Worm (Caenorhabditis elegans) whole organism, L3 larva: ENCODE data around the gene syx-2.

ENCODE experiments used
- R02D3.7 ChIP-seq: fragments of 150-350 bp; optimal IDR thresholded peaks from 2 replicates; lab custom pipeline; 2014; ENCODE audit warnings: missing biosample characterization, missing genetic modification characterization
- ZK546.5 ChIP-seq: sonication (generic microtip); optimal IDR thresholded peaks from 2 replicates; lab custom pipeline; 2017; ENCODE audit warnings: missing biosample characterization, missing genetic modification characterization
- aly-2 ChIP-seq: fragments of 150-350 bp; optimal IDR thresholded peaks from 2 replicates; lab custom pipeline; 2014; ENCODE audit warnings: missing biosample characterization, missing genetic modification characterization
- ama-1 ChIP-seq: fragments of 150-350 bp; optimal IDR thresholded peaks from 2 replicates; lab custom pipeline; 2018
- ceh-16 ChIP-seq: sonication (generic microtip); optimal IDR thresholded peaks from 2 replicates; lab custom pipeline; 2017; ENCODE audit warnings: missing biosample characterization, missing genetic modification characterization
- ceh-28 ChIP-seq: fragments of 150-350 bp; optimal IDR thresholded peaks from 2 replicates; lab custom pipeline; 2014; ENCODE audit warnings: missing biosample characterization, missing genetic modification reagents, missing genetic modification characterization
- ceh-82 ChIP-seq: fragments of 150-350 bp; optimal IDR thresholded peaks from 2 replicates; lab custom pipeline; 2014; ENCODE audit warnings: missing biosample characterization, missing genetic modification characterization
- ceh-9 ChIP-seq: sonication (generic microtip); optimal IDR thresholded peaks from 2 replicates; lab custom pipeline; 2018; ENCODE audit warnings: missing biosample characterization, missing genetic modification characterization
- egl-27 ChIP-seq: sonication (generic microtip); optimal IDR thresholded peaks from 4 replicates; lab custom pipeline; 2017; ENCODE audit warnings: missing biosample characterization, missing genetic modification reagents, missing genetic modification characterization
- egl-5 ChIP-seq: fragments of 150-350 bp; optimal IDR thresholded peaks from 2 replicates; lab custom pipeline; 2017; ENCODE audit warnings: missing biosample characterization, missing genetic modification reagents, missing genetic modification characterization, inconsistent platforms
- elt-2 ChIP-seq: sonication (generic microtip); optimal IDR thresholded peaks from 2 replicates; lab custom pipeline; 2016; ENCODE audit warnings: missing genetic modification reagents, mild to moderate bottlenecking, missing genetic modification characterization, missing compliant biosample characterization
- elt-3 ChIP-seq, 3 experiments: fragments of 150-350 bp in 1 of 3; sonication (generic microtip) in 2 of 3; optimal IDR thresholded peaks; 2 replicates in 2 of 3; 4 replicates in 1 of 3; lab custom pipeline; 2014 to 2017; ENCODE audit warnings: missing biosample characterization in 3 of 3, missing genetic modification characterization in 3 of 3
- eor-1 ChIP-seq, 2 experiments: fragments of 150-350 bp; optimal IDR thresholded peaks; 2 replicates each; lab custom pipeline; 2014 to 2018; ENCODE audit warnings: missing biosample characterization in 2 of 2, missing genetic modification characterization in 2 of 2
- fkh-10 ChIP-seq: sonication (generic microtip); optimal IDR thresholded peaks from 2 replicates; lab custom pipeline; 2017; ENCODE audit warnings: missing biosample characterization, missing genetic modification reagents, missing genetic modification characterization
- fkh-2 ChIP-seq: fragments of 150-350 bp; optimal IDR thresholded peaks from 2 replicates; lab custom pipeline; 2014; ENCODE audit warnings: missing biosample characterization, missing genetic modification reagents, missing genetic modification characterization
- hmg-11 ChIP-seq: sonication (generic microtip); optimal IDR thresholded peaks from 2 replicates; lab custom pipeline; 2016; ENCODE audit warnings: missing genetic modification characterization, missing compliant biosample characterization
- jun-1 ChIP-seq: fragments of 150-350 bp; optimal IDR thresholded peaks from 2 replicates; lab custom pipeline; 2014; ENCODE audit warnings: missing biosample characterization, missing genetic modification reagents, missing genetic modification characterization
- lin-15B ChIP-seq: fragments of 150-350 bp; optimal IDR thresholded peaks from 2 replicates; lab custom pipeline; 2014; ENCODE audit warnings: missing biosample characterization, missing genetic modification characterization
- lin-39 ChIP-seq: fragments of 150-350 bp; optimal IDR thresholded peaks from 2 replicates; lab custom pipeline; 2018; ENCODE audit warnings: missing biosample characterization, missing genetic modification reagents, missing genetic modification characterization
- lsy-12 ChIP-seq: sonication (generic microtip); optimal IDR thresholded peaks from 2 replicates; lab custom pipeline; 2016; ENCODE audit warnings: mild to moderate bottlenecking, missing genetic modification characterization, missing compliant biosample characterization
- mdl-1 ChIP-seq: fragments of 150-350 bp; optimal IDR thresholded peaks from 2 replicates; lab custom pipeline; 2014; ENCODE audit warnings: missing biosample characterization, missing genetic modification characterization
- mml-1 ChIP-seq: fragments of 150-350 bp; sonication (generic microtip); optimal IDR thresholded peaks from 3 replicates; lab custom pipeline; 2014; ENCODE audit warnings: missing biosample characterization, missing genetic modification characterization
- nfya-1 ChIP-seq: sonication (generic microtip); optimal IDR thresholded peaks from 2 replicates; lab custom pipeline; 2017; ENCODE audit warnings: missing genetic modification characterization, mild to moderate bottlenecking, missing compliant biosample characterization, antibody characterized with exemption, moderate library complexity; ENCODE audit not compliant: insufficient read depth
- nhr-23 ChIP-seq: fragments of 150-350 bp; optimal IDR thresholded peaks from 2 replicates; lab custom pipeline; 2014; ENCODE audit warnings: missing biosample characterization, missing genetic modification reagents, missing genetic modification characterization
- nhr-237 ChIP-seq: fragments of 150-350 bp; optimal IDR thresholded peaks from 2 replicates; lab custom pipeline; 2014; ENCODE audit warnings: missing biosample characterization, missing genetic modification characterization
- nhr-25 ChIP-seq: sonication (generic microtip); optimal IDR thresholded peaks from 2 replicates; lab custom pipeline; 2017; ENCODE audit warnings: missing biosample characterization, missing genetic modification characterization
- nhr-43 ChIP-seq: sonication (generic microtip); optimal IDR thresholded peaks from 2 replicates; lab custom pipeline; 2016; ENCODE audit warnings: mild to moderate bottlenecking, missing genetic modification characterization, missing compliant biosample characterization; ENCODE audit not compliant: poor library complexity, severe bottlenecking
- nhr-67 ChIP-seq: fragments of 150-350 bp; optimal IDR thresholded peaks from 2 replicates; lab custom pipeline; 2014; ENCODE audit warnings: missing biosample characterization, missing genetic modification characterization
- nhr-76 ChIP-seq: fragments of 150-350 bp; sonication (generic microtip); optimal IDR thresholded peaks from 5 replicates; lab custom pipeline; 2014; ENCODE audit warnings: missing biosample characterization, missing genetic modification characterization
- nhr-77 ChIP-seq: fragments of 150-350 bp; optimal IDR thresholded peaks from 2 replicates; lab custom pipeline; 2014; ENCODE audit warnings: missing biosample characterization, missing genetic modification characterization
- pha-4 ChIP-seq: fragments of 150-350 bp; optimal IDR thresholded peaks from 2 replicates; lab custom pipeline; 2014; ENCODE audit warnings: missing biosample characterization, missing genetic modification reagents, missing genetic modification characterization
- pqm-1 ChIP-seq: fragments of 150-350 bp; optimal IDR thresholded peaks from 2 replicates; lab custom pipeline; 2017; ENCODE audit warnings: missing biosample characterization, missing genetic modification characterization, inconsistent platforms
- skn-1 ChIP-seq: fragments of 150-350 bp; optimal IDR thresholded peaks from 2 replicates; lab custom pipeline; 2014; ENCODE audit warnings: missing biosample characterization, missing genetic modification characterization
- unc-39 ChIP-seq: sonication (generic microtip); optimal IDR thresholded peaks from 4 replicates; lab custom pipeline; 2017; ENCODE audit warnings: missing biosample characterization, missing genetic modification characterization
- ztf-11 ChIP-seq: fragments of 150-350 bp; optimal IDR thresholded peaks from 2 replicates; lab custom pipeline; 2014; ENCODE audit warnings: missing biosample characterization, missing genetic modification characterization
- ztf-4 ChIP-seq: fragments of 150-350 bp; optimal IDR thresholded peaks from 2 replicates; lab custom pipeline; 2014; ENCODE audit warnings: missing biosample characterization, missing genetic modification characterization

syx-2 gene

DNA sequence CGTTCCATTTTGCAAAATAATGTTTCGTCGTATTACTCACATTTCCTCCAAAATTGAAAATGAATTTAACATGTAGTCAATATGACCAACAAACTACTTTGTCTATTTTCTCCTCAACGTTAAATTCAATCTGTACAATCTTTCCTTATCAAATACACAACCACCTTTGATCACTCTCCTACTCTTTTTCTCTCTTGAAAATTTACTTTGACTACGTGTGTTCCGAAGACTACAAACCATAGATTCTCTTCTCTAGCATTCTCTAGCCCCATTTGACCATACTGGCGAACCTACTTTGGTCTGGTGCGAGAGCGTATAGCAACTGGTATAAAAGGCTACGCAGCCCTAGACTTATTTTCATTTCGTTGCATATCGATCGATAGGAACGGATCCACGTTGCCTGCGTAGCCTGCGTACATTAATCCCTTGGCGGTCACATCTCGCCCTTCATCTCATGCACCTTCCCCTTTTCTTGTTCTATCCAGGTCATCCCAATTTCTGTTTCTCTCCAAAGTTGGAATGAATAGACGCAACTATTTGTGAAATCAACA, 40.3 kb downstream of the syx-2 start:
- TF ChIP-seq egl-27 (tag; lab: Kevin White, UChicago) (no peak), pqm-1 (tag; lab: Kevin White, UChicago) (peak; percentile 85), jun-1 (no peak), pha-4 (tag; lab: Kevin White, UChicago) (peak; percentile 21), ceh-28 (tag; lab: Kevin White, UChicago) (peak; percentile 72), elt-2 (tag; lab: Kevin White, UChicago) (peak; percentile 69), elt-3 (tag; optimal IDR thresholded peaks at IDR 0.05; lab: Kevin White, UChicago) (no peak), nhr-23 (tag; lab: Kevin White, UChicago) (peak; percentile 66)

ce11 chrX:14001494-14001974, 41.6 kb downstream of the syx-2 start, which contains the start of gene cytb-5.1:
TSS of gene cytb-5.1 (plus strand) at chrX:14001924.
- TF ChIP-seq jun-1 (peak; percentile 24), nhr-237 (tag; lab: Kevin White, UChicago) (no peak), egl-27 (tag; lab: Kevin White, UChicago) (no peak), ztf-11 (no peak), lin-15B (tag; lab: Kevin White, UChicago) (no peak), skn-1 (no peak), pha-4 (tag; lab: Kevin White, UChicago) (peak; percentile 87), fkh-2 (no peak), ZK546.5 (tag; lab: Kevin White, UChicago) (no peak), lsy-12 (tag; lab: Kevin White, UChicago) (no peak), pqm-1 (tag; lab: Kevin White, UChicago) (peak; percentile 71), aly-2 (tag; lab: Kevin White, UChicago) (no peak), lin-39 (tag; lab: Kevin White, UChicago) (no peak), nhr-23 (tag; lab: Kevin White, UChicago) (peak; percentile 58), elt-2 (tag; lab: Kevin White, UChicago) (peak; percentile 78), nfya-1 (peak; percentile 41), ceh-82 (tag; lab: Kevin White, UChicago) (no peak), nhr-67 (tag; lab: Kevin White, UChicago) (no peak), ztf-4 (no peak)

- TF ChIP-seq ztf-4 (no peak), nhr-77 (tag; lab: Kevin White, UChicago) (no peak), egl-27 (tag; lab: Kevin White, UChicago) (no peak), nhr-237 (tag; lab: Kevin White, UChicago) (no peak), elt-3 (tag; optimal IDR thresholded peaks at IDR 0.05; lab: Kevin White, UChicago) (no peak), mdl-1 (no peak), ceh-16 (tag; lab: Kevin White, UChicago) (no peak), skn-1 (no peak), hmg-11 (tag; lab: Kevin White, UChicago) (no peak), nhr-43 (no peak), pha-4 (tag; lab: Kevin White, UChicago) (no peak), mml-1 (tag; lab: Kevin White, UChicago) (no peak)
Observed at ce11 chrX:14002739-14003138, 42.8 kb downstream of the syx-2 start.

DNA sequence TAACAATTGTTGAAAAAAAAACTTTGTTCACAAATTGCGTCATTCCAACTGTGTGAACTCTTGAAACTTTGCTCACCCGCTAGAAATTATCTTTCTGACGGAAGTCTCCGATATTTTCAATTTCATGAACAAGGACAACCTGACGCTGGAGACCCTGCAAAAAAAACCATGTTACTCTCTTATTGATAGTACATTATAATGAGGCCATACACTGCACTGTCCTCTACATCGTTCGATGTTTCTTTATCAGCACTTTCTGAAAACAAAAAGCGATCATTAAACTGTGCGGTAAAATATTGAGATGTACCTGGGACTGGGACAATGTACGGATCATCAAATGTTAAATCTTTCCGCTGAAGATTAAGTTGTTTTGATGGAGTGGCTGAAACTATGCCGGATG, 43.6 kb downstream of the syx-2 start:
- TF ChIP-seq pqm-1 (tag; lab: Kevin White, UChicago) (peak; percentile 60), R02D3.7 (tag; lab: Kevin White, UChicago) (no peak), elt-2 (tag; lab: Kevin White, UChicago) (peak; percentile 48)

DNA sequence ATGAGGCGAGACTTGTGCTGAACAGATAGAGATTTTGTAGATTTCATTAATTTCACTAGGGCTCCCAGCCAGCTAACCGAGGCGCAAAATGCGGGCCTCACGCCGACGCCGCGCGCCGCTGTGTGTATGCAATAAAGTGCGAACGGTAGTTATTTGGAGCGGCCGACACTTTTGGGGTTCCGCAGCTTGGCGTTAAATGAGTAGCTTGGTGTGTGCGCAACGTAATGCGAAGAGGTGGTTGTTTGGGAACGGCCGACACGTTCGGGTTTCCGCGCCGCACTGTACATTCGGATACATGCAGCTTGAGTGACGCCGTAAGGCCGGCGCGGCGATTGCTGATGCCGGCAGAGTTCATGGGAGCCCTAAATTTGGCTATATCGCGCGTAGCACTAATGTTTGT, 48.2 kb downstream of the syx-2 start:
- no peak for TF ChIP-seq fkh-2
- TF ChIP-seq pqm-1 (tag; lab: Kevin White, UChicago) = no peak
- no peak for TF ChIP-seq ama-1 (lab: Kevin White, UChicago)
- TF ChIP-seq nhr-25 (tag; lab: Kevin White, UChicago) = no peak
- no peak for TF ChIP-seq elt-2 (tag; lab: Kevin White, UChicago)
- TF ChIP-seq egl-5 (tag; lab: Kevin White, UChicago) = no peak
- no peak for TF ChIP-seq nhr-43
- TF ChIP-seq fkh-10 (GFP tag; lab: Kevin White, UChicago) = no peak
- no peak for TF ChIP-seq ceh-82 (tag; lab: Kevin White, UChicago)
- no peak for TF ChIP-seq ceh-9 (tag; lab: Kevin White, UChicago)
- no peak for TF ChIP-seq ceh-28 (tag; lab: Kevin White, UChicago)
- no peak for TF ChIP-seq nhr-76 (tag; lab: Kevin White, UChicago)
- TF ChIP-seq unc-39 (tag; lab: Kevin White, UChicago) = no peak
- TF ChIP-seq R02D3.7 (tag; lab: Kevin White, UChicago) = no peak
- no peak for TF ChIP-seq jun-1
- TF ChIP-seq eor-1 (tag; optimal IDR thresholded peaks at IDR 0.05; lab: Kevin White, UChicago) = no peak
- no peak for TF ChIP-seq ceh-16 (tag; lab: Kevin White, UChicago)
- TF ChIP-seq lin-39 (tag; lab: Kevin White, UChicago) = no peak
- TF ChIP-seq, all 47 proteins: peak for 0
